Fruit fly (Drosophila melanogaster) whole organism: Measurements from ENCODE around the gene CG12523.

Experiments used
- CG8478 ChIP-seq: fragments of >200 bp; optimal IDR thresholded peaks from 2 replicates; lab custom pipeline; 2018; ENCODE audit warnings: inconsistent platforms
- Dll ChIP-seq: fragments of >200 bp; optimal IDR thresholded peaks from 2 replicates; lab custom pipeline; 2017
- EcR ChIP-seq, 2 experiments: fragments of >200 bp; optimal IDR thresholded peaks; 2 replicates each; lab custom pipeline; 2017; ENCODE audit warnings: missing biosample characterization in 2 of 2, missing genetic modification characterization in 2 of 2, missing genetic modification reagents in 2 of 2
- pan ChIP-seq: fragments of >200 bp; optimal IDR thresholded peaks from 2 replicates; lab custom pipeline; 2017
- psq ChIP-seq: fragments of >200 bp; optimal IDR thresholded peaks from 2 replicates; lab custom pipeline; 2017
- usp ChIP-seq: fragments of >200 bp; optimal IDR thresholded peaks from 2 replicates; lab custom pipeline; 2017; ENCODE audit warnings: missing biosample characterization, missing genetic modification characterization, mixed read lengths

CG12523 gene

DNA sequence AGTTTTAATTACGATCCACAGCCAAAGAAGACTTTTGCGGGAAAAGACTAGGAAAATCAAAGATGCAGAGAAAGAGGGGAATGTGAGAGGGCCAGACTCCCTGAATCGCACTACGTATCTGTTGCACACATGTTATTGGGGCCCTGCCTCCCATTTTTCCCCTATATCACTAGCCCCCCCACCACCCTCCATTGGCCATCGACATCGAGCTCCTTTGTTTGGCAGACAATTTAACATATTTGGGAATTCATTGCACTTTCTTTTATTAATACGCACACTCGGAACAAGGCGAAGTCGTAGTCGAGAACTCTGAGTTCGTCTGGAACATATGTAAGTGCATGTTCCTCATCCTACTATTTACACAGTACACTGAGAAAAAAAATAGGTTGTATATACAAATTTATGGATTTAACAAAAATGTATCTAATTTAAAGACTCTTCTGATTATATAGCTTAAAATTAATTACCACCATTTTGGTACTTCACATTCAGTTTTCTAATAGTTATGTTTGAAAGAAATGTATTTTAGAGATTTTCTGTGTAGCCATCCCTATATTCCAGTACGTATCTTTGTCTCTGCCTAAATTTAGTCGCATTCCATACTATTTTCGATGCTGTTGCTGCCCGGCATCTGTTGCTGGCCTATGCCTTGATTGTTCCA, 17.8 kb upstream of the CG12523 start:
- TF ChIP-seq pan (lab: Kevin White, UChicago), result no peak
- TF ChIP-seq EcR (GFP tag; optimal IDR thresholded peaks at IDR 0.05; lab: Kevin White, UChicago), result no peak
- TF ChIP-seq usp, result no peak
- TF ChIP-seq psq (lab: Kevin White, UChicago), result no peak
- no peak for TF ChIP-seq Dll (lab: Kevin White, UChicago)
- TF ChIP-seq CG8478, result no peak

DNA sequence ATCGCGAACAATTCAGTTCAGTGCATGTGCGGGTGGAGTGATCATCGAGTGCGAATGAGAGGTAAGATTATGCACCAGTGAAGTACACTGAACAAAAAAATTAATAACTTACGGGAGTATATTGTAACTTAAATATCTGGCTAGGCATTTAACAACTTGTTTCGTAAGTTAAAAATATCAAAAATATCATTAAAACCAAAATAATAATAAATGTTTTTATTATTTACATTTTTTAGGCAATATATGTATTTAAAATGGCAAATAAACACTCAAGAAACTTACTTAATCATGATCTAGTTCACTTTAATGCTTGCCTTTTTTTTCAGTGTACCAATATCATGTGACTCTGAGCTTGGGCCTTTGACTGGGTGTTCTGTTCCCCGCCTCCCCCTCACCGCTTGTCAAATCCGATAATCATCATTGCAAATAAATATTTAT, 16.4 kb upstream of the CG12523 start:
- TF ChIP-seq Dll (lab: Kevin White, UChicago) (no peak), psq (lab: Kevin White, UChicago) (no peak), CG8478 (no peak), pan (lab: Kevin White, UChicago) (no peak), usp (no peak), EcR (GFP tag; optimal IDR thresholded peaks at IDR 0.05; lab: Kevin White, UChicago) (no peak)

DNA sequence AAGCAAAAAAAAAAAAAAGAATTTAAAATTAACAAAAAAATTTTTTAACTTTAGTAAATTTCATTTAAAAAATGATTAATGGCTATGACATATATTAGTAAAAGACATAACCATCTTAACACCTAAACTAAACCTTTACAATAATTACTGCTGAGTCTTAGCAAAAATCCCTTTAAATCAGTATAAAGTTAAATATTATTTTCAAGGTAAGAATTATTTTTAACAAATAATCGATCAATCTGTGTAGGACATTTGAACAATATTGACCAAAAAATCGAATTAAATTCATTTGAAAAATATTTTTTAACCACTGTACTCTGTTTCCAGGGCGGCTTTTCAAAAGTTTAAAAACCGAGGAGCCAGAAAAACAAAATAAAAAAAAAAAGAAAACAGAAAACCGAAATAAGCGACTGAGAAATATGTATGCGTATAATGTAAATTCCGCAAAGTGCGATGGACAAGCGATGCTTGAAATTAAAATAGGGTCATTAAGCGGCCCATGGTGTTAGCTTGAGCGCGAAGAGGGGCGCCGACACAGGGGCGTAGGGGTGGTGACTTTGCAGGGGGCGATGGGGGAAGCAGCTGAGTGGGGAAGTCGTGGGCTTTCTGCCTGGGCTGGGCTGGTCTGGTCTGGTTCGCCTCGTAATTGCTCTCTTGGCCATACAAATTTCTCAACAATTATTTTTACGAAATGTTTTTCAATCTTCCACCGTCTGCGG, 14.8 kb upstream of the CG12523 start:
- TF ChIP-seq EcR (GFP tag; optimal IDR thresholded peaks at IDR 0.05; lab: Kevin White, UChicago) (no peak), CG8478 (no peak)

DNA sequence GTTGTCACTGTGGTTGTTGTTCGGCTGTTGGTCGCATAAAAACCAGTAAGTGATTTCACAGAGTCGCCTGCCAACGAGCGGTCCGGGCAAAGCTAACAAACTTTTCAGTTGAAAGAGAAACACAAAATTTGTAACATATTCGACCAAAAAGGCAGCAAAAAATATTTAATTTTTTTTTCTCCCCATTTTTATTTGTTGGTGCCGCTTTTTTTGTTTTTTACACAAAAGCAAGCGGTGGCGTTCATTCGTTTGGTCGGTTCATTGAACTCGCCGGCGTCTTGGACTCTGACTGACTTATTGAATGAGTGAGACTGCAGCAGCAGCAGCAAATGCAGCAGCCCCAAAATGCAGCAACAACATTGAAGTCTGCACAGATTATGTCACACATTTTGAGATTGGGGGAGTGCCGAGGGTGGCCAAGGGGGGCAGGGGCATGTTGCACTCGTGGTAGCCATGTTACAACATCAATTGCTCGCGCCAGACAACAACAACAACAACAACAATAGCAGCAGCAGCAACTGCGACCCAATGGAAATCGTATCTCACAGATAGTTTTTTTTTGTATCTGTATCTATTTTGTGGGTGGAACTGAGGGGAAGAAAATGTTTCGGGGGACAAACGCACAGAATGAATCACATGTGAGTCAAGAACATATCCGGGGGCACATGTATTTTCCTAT, 13.2 kb upstream of the CG12523 start:
- TF ChIP-seq Dll (lab: Kevin White, UChicago), result no peak
- TF ChIP-seq psq (lab: Kevin White, UChicago), result no peak
- TF ChIP-seq pan (lab: Kevin White, UChicago), result no peak
- peak in 1 of 2 experiments; percentile 18 for TF ChIP-seq EcR (GFP tag; optimal IDR thresholded peaks at IDR 0.05; lab: Kevin White, UChicago)

DNA sequence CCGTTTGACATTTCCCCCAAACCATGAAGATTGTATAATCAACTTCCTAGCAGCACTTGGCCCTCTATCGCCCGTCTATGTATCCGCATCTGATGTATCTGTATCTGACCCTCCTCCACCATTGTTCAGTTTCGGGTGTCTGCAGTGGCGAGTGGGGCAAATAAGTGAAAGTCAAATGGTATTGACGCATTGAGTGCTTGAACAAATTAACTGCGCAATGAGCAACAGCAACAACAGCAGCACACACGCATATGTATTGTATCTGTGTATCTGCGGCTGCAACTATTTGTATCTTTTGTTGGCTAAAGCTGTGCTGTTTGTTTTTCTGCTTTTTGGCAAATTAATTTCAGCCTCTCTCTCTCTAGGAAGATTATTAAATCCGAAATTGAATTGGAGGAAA, 12.4 kb upstream of the CG12523 start:
- TF ChIP-seq Dll (lab: Kevin White, UChicago) (no peak), psq (lab: Kevin White, UChicago) (no peak), CG8478 (no peak), pan (lab: Kevin White, UChicago) (no peak), usp (no peak), EcR (GFP tag; optimal IDR thresholded peaks at IDR 0.05; lab: Kevin White, UChicago) (no peak)

DNA sequence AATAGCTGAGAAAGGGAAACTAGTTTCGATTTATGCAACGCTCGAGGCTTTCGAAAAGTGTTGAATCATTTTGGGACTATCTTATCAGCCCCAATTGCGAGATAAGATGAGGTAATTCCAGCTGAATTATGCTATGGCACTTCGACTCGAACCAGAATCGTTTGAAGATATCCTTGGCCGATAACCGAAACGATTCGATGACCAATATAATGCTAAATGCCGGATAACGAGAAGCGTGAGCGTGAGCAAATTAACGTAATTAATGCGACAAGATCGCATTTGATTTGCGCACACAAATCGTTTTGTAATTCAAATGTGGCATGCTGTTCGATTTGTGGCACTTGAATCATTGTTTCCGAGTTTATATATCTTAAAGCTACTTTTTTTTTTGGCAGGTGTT, 12.0 kb upstream of the CG12523 start:
- TF ChIP-seq Dll (lab: Kevin White, UChicago), result no peak
- TF ChIP-seq CG8478, result no peak
- no peak for TF ChIP-seq psq (lab: Kevin White, UChicago)
- no peak for TF ChIP-seq usp
- TF ChIP-seq EcR (GFP tag; optimal IDR thresholded peaks at IDR 0.05; lab: Kevin White, UChicago), result no peak
- no peak for TF ChIP-seq pan (lab: Kevin White, UChicago)

DNA sequence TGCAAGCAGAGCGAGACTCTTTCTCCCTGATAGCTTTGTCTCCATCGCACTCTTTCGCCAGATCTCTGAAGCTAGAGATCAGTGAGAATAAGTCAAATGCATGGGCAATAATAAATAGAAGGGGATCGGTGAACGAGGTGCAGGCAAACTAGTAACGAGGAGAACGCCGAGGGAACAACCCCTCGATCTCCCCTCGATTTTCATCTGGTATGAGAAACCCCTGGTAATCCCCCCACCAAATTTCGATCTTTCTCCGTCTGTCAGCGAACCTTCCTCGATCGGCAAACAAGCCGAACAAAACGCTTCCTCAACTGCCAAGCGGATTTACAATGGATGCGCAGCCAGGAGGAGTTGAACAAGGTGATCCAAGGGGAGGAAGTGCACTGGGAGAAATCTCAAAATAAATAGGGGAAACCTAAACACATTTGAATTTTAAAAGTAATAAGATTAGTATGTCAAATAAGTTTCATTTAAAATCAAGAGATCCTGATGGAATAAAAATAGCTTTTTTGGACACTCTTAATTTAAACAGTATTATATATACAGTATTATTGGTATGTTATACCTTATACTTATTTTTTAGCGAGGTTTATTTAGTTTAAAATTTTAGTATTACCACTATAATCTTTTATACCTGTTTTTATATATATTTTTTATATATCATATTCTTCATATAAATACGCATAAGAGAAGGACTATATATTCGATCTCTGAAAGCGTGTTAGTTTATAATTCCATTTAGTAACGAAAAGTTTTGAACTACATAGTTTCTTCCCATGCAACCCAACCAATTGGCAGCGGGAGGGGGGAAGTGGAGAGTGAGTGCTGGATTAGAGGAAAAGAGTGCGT, 9.1 kb upstream of the CG12523 start:
- TF ChIP-seq pan (lab: Kevin White, UChicago) (no peak), Dll (lab: Kevin White, UChicago) (no peak), CG8478 (no peak), psq (lab: Kevin White, UChicago) (no peak)

DNA sequence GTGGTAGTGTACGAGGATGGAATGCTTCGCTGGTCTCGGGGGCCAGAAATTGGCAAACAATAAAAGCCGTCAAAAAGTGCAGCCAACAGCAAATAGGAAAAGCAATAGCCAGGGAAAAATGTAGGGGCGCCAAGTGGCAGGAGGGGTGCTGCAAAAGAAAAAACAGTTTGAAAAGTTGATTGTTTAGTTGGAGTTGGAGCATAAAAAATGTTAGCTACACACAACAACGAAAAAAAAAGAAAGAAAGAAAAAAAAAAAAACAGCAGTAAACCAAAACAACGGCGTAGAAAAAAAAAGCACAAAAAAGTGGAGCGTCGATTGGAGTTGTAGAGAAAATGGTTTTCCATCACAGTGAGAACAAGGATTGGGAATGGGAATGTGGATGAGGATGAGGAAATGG, 8.4 kb upstream of the CG12523 start:
- TF ChIP-seq CG8478 (no peak), usp (no peak), Dll (lab: Kevin White, UChicago) (no peak), psq (lab: Kevin White, UChicago) (no peak), pan (lab: Kevin White, UChicago) (no peak), EcR (GFP tag; optimal IDR thresholded peaks at IDR 0.05; lab: Kevin White, UChicago) (no peak)

DNA sequence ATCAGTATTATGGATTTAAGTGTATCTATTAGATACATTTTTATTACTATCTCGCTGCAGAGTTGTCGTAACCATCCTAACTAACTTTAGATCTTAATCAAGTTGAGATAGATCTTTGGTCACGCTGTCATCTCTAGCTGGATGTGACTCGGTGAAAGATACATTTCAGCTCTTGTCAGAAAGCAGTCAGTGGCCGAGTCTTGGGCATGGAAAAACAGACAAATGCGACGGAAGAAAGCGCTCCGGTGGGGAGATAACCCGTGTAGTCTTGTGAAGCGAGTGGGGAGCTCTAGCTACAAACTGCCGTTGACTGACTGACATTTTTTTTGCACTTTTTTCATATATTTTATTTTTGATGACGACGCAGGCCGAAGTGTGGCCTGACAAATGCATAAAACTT, 7.7 kb upstream of the CG12523 start:
- TF ChIP-seq CG8478 (no peak), Dll (lab: Kevin White, UChicago) (no peak), EcR (GFP tag; optimal IDR thresholded peaks at IDR 0.05; lab: Kevin White, UChicago) (no peak), psq (lab: Kevin White, UChicago) (no peak), pan (lab: Kevin White, UChicago) (no peak), usp (no peak)

DNA sequence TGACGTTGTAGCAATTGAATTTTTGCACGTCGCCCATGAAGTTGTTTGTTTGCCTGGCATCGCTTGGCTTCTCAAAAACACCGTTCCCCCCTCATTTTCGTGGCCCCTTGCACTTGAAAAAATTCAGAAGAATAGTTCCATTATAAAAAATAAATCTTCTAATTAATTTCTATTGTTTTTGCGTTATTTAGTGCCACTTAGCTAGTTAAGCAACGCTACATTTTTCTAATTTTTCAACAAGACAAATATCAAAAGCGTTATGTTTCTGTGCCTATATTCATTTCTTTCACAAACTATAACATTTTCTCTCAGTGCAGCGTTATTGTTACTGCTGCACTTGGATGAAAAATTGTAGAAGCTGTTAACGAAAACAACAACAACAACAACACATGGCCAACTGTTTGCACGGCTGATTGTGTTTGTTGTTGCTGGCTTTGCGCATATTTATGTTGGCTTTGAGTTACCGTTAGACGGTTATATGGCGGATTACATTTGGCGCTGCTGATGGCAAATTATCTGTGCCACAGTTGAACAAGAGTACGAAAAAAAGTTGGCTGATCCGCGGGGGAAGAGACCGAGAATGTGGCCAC, 7.0 kb upstream of the CG12523 start:
- TF ChIP-seq EcR (GFP tag; optimal IDR thresholded peaks at IDR 0.05; lab: Kevin White, UChicago) (no peak), pan (lab: Kevin White, UChicago) (no peak), usp (no peak), psq (lab: Kevin White, UChicago) (no peak), Dll (lab: Kevin White, UChicago) (no peak), CG8478 (no peak)

DNA sequence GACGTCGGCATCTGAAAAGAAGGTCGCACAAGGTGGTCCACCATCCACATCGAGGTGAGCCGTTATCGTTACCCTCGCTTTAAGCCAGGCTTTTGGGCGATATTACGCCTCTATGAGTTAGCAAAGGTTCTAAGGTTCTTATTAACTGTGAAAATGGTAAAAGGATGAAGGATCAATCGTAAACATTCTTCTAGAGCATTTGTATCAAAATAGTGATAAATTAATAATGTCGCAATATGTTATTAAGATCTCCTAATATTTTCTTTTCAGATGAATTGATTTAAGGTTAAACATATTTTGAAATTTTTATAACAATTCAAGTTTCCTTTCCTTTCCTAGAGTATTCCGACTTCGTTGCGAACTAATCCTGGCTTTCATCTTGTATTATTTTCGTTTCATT, 5.1 kb upstream of the CG12523 start:
- TF ChIP-seq pan (lab: Kevin White, UChicago) (no peak), EcR (GFP tag; optimal IDR thresholded peaks at IDR 0.05; lab: Kevin White, UChicago) (no peak), psq (lab: Kevin White, UChicago) (no peak), CG8478 (no peak)
